Fruit fly (Drosophila melanogaster) Kc167 (cell line): Measurements from ENCODE around the gene RAF2.

Experiments
- Myc ChIP-seq: fragments of >200 bp; optimal IDR thresholded peaks from 2 replicates; lab custom pipeline; 2017; ENCODE audit warnings: missing external identifiers
- Sin3A ChIP-seq: fragments of >200 bp; optimal IDR thresholded peaks from 2 replicates; lab custom pipeline; 2018; ENCODE audit warnings: missing external identifiers
- h ChIP-seq: fragments of >200 bp; optimal IDR thresholded peaks from 3 replicates; lab custom pipeline; 2018; ENCODE audit warnings: missing external identifiers
- insv ChIP-seq: fragments of >200 bp; optimal IDR thresholded peaks from 3 replicates; lab custom pipeline; 2018; ENCODE audit warnings: missing external identifiers
- psq ChIP-seq: fragments of >200 bp; optimal IDR thresholded peaks from 2 replicates; lab custom pipeline; 2017; ENCODE audit warnings: missing external identifiers
- ttk ChIP-seq: sonication (Bioruptor generic); optimal IDR thresholded peaks from 2 replicates; lab custom pipeline; 2017; ENCODE audit warnings: missing external identifiers

dm6 chr3L:16346023-16346422 is 40.1 kb upstream of the RAF2 start, which contains the start of gene CG33257:
- TF ChIP-seq h (lab: Kevin White, UChicago) = no peak
- no peak for TF ChIP-seq insv
- no peak for TF ChIP-seq ttk
- TF ChIP-seq Myc = no peak
- TF ChIP-seq Sin3A (lab: Kevin White, UChicago) = no peak
- TF ChIP-seq psq (lab: Kevin White, UChicago) = no peak
